Fruit fly (Drosophila melanogaster) whole organism, prepupa: ENCODE data around the gene CG14205.

ENCODE experiments used
- CG10631 ChIP-seq: fragments of 200-800 bp; sonication (Bioruptor generic); optimal IDR thresholded peaks from 2 replicates; lab custom pipeline; 2016; ENCODE audit warnings: missing biosample characterization, missing genetic modification characterization
- CG11294 ChIP-seq: fragments of 200-800 bp; sonication (Bioruptor generic); IDR thresholded peaks from 2 replicates; pipeline ENCODE4 v1.3.6; 2022; ENCODE audit warnings: missing biosample characterization, missing genetic modification characterization
- CG11762 ChIP-seq: fragments of 200-800 bp; sonication (Bioruptor generic); optimal IDR thresholded peaks from 3 replicates; lab custom pipeline; 2016; ENCODE audit warnings: missing biosample characterization, missing genetic modification characterization; ENCODE audit not compliant: insufficient read depth
- CG15336 ChIP-seq: fragments of 200-800 bp; sonication (Bioruptor generic); IDR thresholded peaks from 2 replicates; pipeline ENCODE4 v1.3.6; 2022; ENCODE audit warnings: missing biosample characterization, missing genetic modification characterization
- CG1621 ChIP-seq: fragments of 200-800 bp; sonication (Bioruptor generic); optimal IDR thresholded peaks from 3 replicates; lab custom pipeline; 2018; ENCODE audit warnings: missing biosample characterization, mild to moderate bottlenecking, missing genetic modification characterization
- CG3032 ChIP-seq: fragments of 200-800 bp; optimal IDR thresholded peaks from 2 replicates; lab custom pipeline; 2019; ENCODE audit warnings: missing biosample characterization, mild to moderate bottlenecking, missing genetic modification characterization, moderate library complexity
- CG34406 ChIP-seq: fragments of 200-800 bp; sonication (Bioruptor generic); optimal IDR thresholded peaks from 3 replicates; lab custom pipeline; 2016; ENCODE audit warnings: missing biosample characterization, missing genetic modification characterization
- CG3919 ChIP-seq: fragments of 200-800 bp; sonication (Bioruptor generic); optimal IDR thresholded peaks from 3 replicates; lab custom pipeline; 2016; ENCODE audit warnings: missing biosample characterization, missing genetic modification characterization
- CG6163 ChIP-seq: fragments of 200-800 bp; sonication (Bioruptor generic); IDR thresholded peaks from 3 replicates; pipeline ENCODE4 v1.3.6; 2022; ENCODE audit warnings: missing biosample characterization, missing genetic modification characterization
- CG6276 ChIP-seq: fragments of 200-800 bp; sonication (Bioruptor generic); optimal IDR thresholded peaks from 2 replicates; lab custom pipeline; 2017; ENCODE audit warnings: missing biosample characterization, mild to moderate bottlenecking, missing genetic modification characterization
- CG6792 ChIP-seq: fragments of 200-800 bp; sonication (Bioruptor generic); optimal IDR thresholded peaks from 3 replicates; lab custom pipeline; 2016; ENCODE audit warnings: missing biosample characterization, missing genetic modification characterization
- CG6854 ChIP-seq: fragments of 200-800 bp; sonication (Bioruptor generic); optimal IDR thresholded peaks from 2 replicates; lab custom pipeline; 2017; ENCODE audit warnings: missing biosample characterization, mild to moderate bottlenecking, missing genetic modification characterization
- CG7368 ChIP-seq: fragments of 200-800 bp; sonication (Bioruptor generic); optimal IDR thresholded peaks from 3 replicates; lab custom pipeline; 2016; ENCODE audit warnings: missing biosample characterization, missing genetic modification characterization
- CG8119 ChIP-seq: fragments of 200-800 bp; sonication (Bioruptor generic); IDR thresholded peaks from 3 replicates; pipeline ENCODE4 v1.3.6; 2022; ENCODE audit warnings: missing biosample characterization, missing genetic modification characterization
- CG8319 ChIP-seq: fragments of 200-800 bp; sonication (Bioruptor generic); optimal IDR thresholded peaks from 3 replicates; lab custom pipeline; 2016; ENCODE audit warnings: missing biosample characterization, missing genetic modification characterization
- CG8632 ChIP-seq: fragments of 200-800 bp; sonication (Bioruptor generic); optimal IDR thresholded peaks from 3 replicates; lab custom pipeline; 2016; ENCODE audit warnings: missing biosample characterization, missing genetic modification characterization
- Eip78C ChIP-seq: fragments of 200-800 bp; sonication (Bioruptor generic); peaks from one replicate; lab custom pipeline; 2016; ENCODE audit warnings: missing biosample characterization, missing genetic modification characterization
- Ets21C ChIP-seq: fragments of 200-800 bp; sonication (Bioruptor generic); optimal IDR thresholded peaks from 3 replicates; lab custom pipeline; 2016; ENCODE audit warnings: missing biosample characterization, missing genetic modification characterization
- Hr4 ChIP-seq: fragments of 200-800 bp; sonication (Bioruptor generic); optimal IDR thresholded peaks from 3 replicates; lab custom pipeline; 2016; ENCODE audit warnings: missing biosample characterization, missing genetic modification characterization
- Lpt ChIP-seq: fragments of 200-800 bp; sonication (Bioruptor generic); optimal IDR thresholded peaks from 3 replicates; lab custom pipeline; 2016; ENCODE audit warnings: missing biosample characterization, missing genetic modification characterization
- Sox102F ChIP-seq: fragments of 200-800 bp; sonication (Bioruptor generic); optimal IDR thresholded peaks from 2 replicates; lab custom pipeline; 2016; ENCODE audit warnings: missing biosample characterization, mild to moderate bottlenecking, missing genetic modification characterization
- Sox15 ChIP-seq: fragments of 200-800 bp; sonication (Bioruptor generic); optimal IDR thresholded peaks from 3 replicates; lab custom pipeline; 2016; ENCODE audit warnings: missing biosample characterization, missing genetic modification characterization
- cyc ChIP-seq: fragments of 200-800 bp; sonication (Bioruptor generic); optimal IDR thresholded peaks from 3 replicates; lab custom pipeline; 2016; ENCODE audit warnings: missing biosample characterization, missing genetic modification characterization
- dsx ChIP-seq: fragments of 200-800 bp; optimal IDR thresholded peaks from 3 replicates; lab custom pipeline; 2019; ENCODE audit warnings: missing biosample characterization, mild to moderate bottlenecking, missing genetic modification characterization, moderate library complexity; ENCODE audit not compliant: poor library complexity, severe bottlenecking
- esn ChIP-seq: fragments of 200-800 bp; sonication (Bioruptor generic); optimal IDR thresholded peaks from 2 replicates; lab custom pipeline; 2016; ENCODE audit warnings: missing biosample characterization, mild to moderate bottlenecking, missing genetic modification characterization, moderate library complexity
- fkh ChIP-seq: fragments of 200-800 bp; sonication (Bioruptor generic); optimal IDR thresholded peaks from 3 replicates; lab custom pipeline; 2017; ENCODE audit warnings: missing biosample characterization, mild to moderate bottlenecking, missing genetic modification characterization, moderate library complexity
- lz ChIP-seq: fragments of 200-800 bp; sonication (Bioruptor generic); optimal IDR thresholded peaks from 3 replicates; lab custom pipeline; 2016; ENCODE audit warnings: missing biosample characterization, missing genetic modification characterization
- spab ChIP-seq: fragments of 200-800 bp; sonication (Bioruptor generic); optimal IDR thresholded peaks from 2 replicates; lab custom pipeline; 2017; ENCODE audit warnings: missing biosample characterization, mild to moderate bottlenecking, missing genetic modification characterization, missing genetic modification reagents
- ss ChIP-seq, 2 experiments: fragments of 200-800 bp; sonication (Bioruptor generic); optimal IDR thresholded peaks; 2 replicates in 1 of 2; 3 replicates in 1 of 2; lab custom pipeline; 2017 to 2018; ENCODE audit warnings: mild to moderate bottlenecking in 2 of 2, missing biosample characterization in 2 of 2, missing genetic modification characterization in 2 of 2, moderate library complexity in 1 of 2
- svp ChIP-seq: fragments of 200-800 bp; sonication (Bioruptor generic); peaks from one replicate; lab custom pipeline; 2016; ENCODE audit warnings: missing biosample characterization, missing genetic modification characterization
- topi ChIP-seq: fragments of 200-800 bp; sonication (Bioruptor generic); optimal IDR thresholded peaks from 3 replicates; lab custom pipeline; 2016; ENCODE audit warnings: missing biosample characterization, missing genetic modification characterization
- vri ChIP-seq: fragments of 200-800 bp; sonication (Bioruptor generic); optimal IDR thresholded peaks from 3 replicates; lab custom pipeline; 2016; ENCODE audit warnings: missing biosample characterization, mild to moderate bottlenecking, missing genetic modification characterization

CG14205 gene

DNA sequence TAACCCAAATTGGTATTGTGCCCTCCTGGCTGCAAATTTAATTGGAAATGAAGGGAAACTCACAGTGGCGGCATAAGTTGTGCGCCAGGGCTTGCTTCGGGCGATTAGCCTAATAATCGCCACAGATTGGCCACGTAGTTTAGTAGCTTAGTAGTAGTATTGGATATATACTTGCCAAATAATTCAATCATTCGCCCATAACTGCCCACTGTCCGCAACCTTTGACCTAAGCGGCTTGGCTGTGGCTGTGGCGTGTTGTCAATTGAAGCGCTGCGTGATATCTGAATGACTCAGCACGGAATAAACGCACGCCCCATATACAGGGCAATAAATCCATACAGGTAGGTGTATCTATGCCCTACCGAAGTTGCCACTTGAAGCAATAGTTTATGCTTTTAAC is 14.6 kb downstream of the CG14205 start:
- peak; percentile 77 for TF ChIP-seq svp (GFP tag; lab: Kevin White, UChicago)
- no peak for TF ChIP-seq CG7368 (GFP tag; lab: Kevin White, UChicago)

DNA sequence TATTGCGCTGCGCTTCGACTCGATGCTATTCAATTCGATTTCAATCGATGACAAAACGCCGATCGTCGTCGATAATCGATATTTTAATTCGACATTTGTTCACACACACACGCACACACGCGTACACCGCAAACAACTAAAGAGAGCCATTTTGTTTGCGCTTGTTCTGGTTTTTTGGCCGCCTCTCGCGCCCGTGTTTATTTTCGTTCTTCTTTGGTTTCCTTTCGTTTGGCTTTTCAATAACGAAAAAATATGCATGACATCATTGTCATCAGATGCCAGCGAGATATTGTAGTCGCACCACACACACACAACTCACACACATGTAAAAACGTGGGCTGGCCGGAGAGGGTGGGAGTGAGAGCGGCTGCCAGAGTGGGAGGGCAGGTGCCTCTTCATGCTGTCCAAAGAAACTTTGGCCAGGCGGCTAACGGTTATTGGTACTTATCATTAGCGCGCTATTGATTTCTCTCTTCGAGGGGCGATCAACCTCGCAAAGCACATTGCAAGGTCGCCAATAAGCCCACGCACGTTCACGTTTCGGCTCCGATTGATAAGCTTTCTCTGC is 15.7 kb downstream of the CG14205 start:
- no peak for TF ChIP-seq CG10631 (GFP tag; lab: Kevin White, UChicago)
- TF ChIP-seq topi (GFP tag; lab: Kevin White, UChicago) = no peak
- TF ChIP-seq Eip78C (GFP tag; lab: Kevin White, UChicago) = peak; percentile 18
- no peak for TF ChIP-seq CG6163 (GFP tag; lab: Robert Waterston, UW)
- TF ChIP-seq Ets21C (GFP tag; lab: Kevin White, UChicago) = no peak
- TF ChIP-seq esn (GFP tag; lab: Kevin White, UChicago) = no peak
- TF ChIP-seq dsx = no peak
- TF ChIP-seq ss (GFP tag; optimal IDR thresholded peaks at IDR 0.05; lab: Kevin White, UChicago) = no peak
- TF ChIP-seq lz (GFP tag; lab: Kevin White, UChicago) = no peak
- TF ChIP-seq Sox102F (GFP tag; lab: Kevin White, UChicago) = no peak
- TF ChIP-seq CG6276 (GFP tag; lab: Kevin White, UChicago) = no peak
- peak; percentile 57 for TF ChIP-seq vri (GFP tag; lab: Kevin White, UChicago)
- TF ChIP-seq fkh (GFP tag; lab: Kevin White, UChicago) = peak; percentile 77
- no peak for TF ChIP-seq CG15336

DNA sequence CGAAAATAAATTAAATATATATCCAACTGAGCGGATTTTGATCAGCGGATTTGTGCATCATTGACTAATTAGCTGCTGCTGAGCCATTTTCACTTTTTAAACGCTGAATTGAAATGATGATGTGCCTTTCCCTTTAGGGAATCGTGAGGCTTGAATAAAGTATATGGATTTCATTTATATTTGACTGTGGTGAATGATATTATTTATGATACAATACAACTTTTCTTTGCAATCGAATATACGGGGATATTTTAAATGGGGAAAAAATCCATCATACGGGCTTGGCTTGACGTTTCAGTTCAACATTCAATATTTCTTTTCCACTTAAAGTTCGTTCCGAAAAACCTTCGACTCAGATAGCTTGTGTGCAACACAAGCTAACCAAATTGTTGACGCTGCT is 18.8 kb downstream of the CG14205 start, which contains the start of the genes Shawn and Tyler:
Gene Shawn, plus strand, starts transcription at position 301 of the 400 bp plus-strand sequence.
Gene Tyler, plus strand, starts transcription at position 301 of the 400 bp plus-strand sequence.
- TF ChIP-seq CG1621 (tag; lab: Kevin White, UChicago) (no peak), CG3032 (no peak), ss (GFP tag; optimal IDR thresholded peaks at IDR 0.05; lab: Kevin White, UChicago) (no peak), CG11294 (no peak), Ets21C (GFP tag; lab: Kevin White, UChicago) (no peak), vri (GFP tag; lab: Kevin White, UChicago) (no peak), spab (GFP tag; lab: Kevin White, UChicago) (no peak), CG6854 (no peak), CG15336 (no peak), CG8319 (GFP tag; lab: Kevin White, UChicago) (no peak), CG8632 (GFP tag; lab: Kevin White, UChicago) (no peak), CG8119 (GFP tag; lab: Robert Waterston, UW) (no peak), Hr4 (GFP tag; lab: Kevin White, UChicago) (no peak)

DNA sequence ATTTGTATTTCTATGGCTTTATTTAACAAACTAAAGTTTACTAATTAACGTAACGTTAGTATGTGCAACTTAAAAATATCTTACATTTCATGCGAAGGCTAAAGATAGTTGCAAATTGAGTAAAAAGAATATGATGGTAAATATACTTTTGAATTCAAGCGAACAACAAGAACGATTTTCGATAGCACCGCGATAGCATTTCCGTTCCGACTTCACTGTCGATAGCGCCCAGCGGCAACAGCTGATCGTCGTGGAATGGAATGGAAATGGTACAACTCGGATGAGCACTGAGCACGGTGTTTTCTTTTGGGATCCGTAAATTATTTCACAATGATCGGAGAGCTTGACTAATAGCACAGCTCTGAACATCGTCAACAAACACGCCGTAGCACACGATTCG is 21.1 kb downstream of the CG14205 start:
- peak; percentile 49 for TF ChIP-seq CG34406
- TF ChIP-seq CG6792 (GFP tag; lab: Kevin White, UChicago) = peak; percentile 30
- peak; percentile 29 for TF ChIP-seq fkh (GFP tag; lab: Kevin White, UChicago)
- TF ChIP-seq CG3919 = no peak
- TF ChIP-seq cyc = peak; percentile 1
- TF ChIP-seq lz (GFP tag; lab: Kevin White, UChicago) = peak; percentile 44
- no peak for TF ChIP-seq CG11762
- TF ChIP-seq CG7368 (GFP tag; lab: Kevin White, UChicago) = no peak
- TF ChIP-seq CG6163 (GFP tag; lab: Robert Waterston, UW) = peak; percentile 56; the same call in 1 of the 3 replicates
- peak; percentile 64 for TF ChIP-seq CG6854
- TF ChIP-seq CG1621 (tag; lab: Kevin White, UChicago) = peak; percentile 63
- TF ChIP-seq Lpt (GFP tag; lab: Kevin White, UChicago) = no peak
- peak; percentile 70 for TF ChIP-seq esn (GFP tag; lab: Kevin White, UChicago)

DNA sequence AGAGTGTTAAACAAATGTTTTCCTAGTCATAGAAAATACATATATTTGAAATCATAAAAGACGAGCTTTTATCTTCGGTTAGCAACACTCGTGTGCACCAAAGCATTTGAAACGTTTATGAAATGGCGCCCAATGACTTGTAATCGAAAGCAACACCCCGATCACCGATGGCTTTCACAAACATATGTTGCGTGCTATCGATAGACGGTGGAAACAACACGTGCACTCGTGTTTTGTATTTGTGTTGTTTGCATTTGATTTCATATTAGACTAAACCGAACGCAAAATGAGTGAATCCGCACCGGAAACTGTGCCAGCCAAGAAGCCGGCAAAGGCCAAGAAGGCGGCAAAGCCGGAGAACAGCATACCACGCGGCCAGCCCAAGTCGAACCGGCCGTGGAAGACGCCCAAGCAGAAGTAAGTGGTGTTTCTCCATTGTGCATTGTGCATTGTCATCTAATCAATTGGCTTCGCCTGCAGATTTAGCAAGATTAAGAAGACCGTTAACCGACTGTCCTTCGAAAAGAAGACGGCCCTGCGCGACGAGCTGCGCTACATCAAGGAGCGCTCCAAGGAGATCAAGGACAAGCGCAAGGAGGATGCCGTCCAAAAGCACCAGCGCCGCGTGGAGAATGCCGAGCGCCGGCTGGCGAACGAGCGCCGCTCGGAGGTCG is 23.7 kb downstream of the CG14205 start, which contains the start of gene CG14210:
Gene CG14210, plus strand, starts transcription at position 207 of the 674 bp plus-strand sequence.
- TF ChIP-seq Sox15 = no peak
